Fruit fly (Drosophila melanogaster) whole organism, adult: Measurements from ENCODE around the gene temp.

ENCODE experiments used
- CG12768 ChIP-seq: fragments of 200-800 bp; sonication (Bioruptor generic); optimal IDR thresholded peaks from 2 replicates; lab custom pipeline; 2017; ENCODE audit warnings: missing biosample characterization, missing genetic modification characterization, mild to moderate bottlenecking, moderate library complexity, missing genetic modification reagents
- CG5204 ChIP-seq: fragments of 200-800 bp; sonication (Bioruptor generic); optimal IDR thresholded peaks from 2 replicates; lab custom pipeline; 2016; ENCODE audit warnings: missing biosample characterization, missing genetic modification characterization
- CG7045 ChIP-seq: fragments of 200-800 bp; sonication (Bioruptor generic); optimal IDR thresholded peaks from 2 replicates; lab custom pipeline; 2017; ENCODE audit warnings: missing biosample characterization, mild to moderate bottlenecking, missing genetic modification characterization
- CG7101 ChIP-seq: fragments of 200-800 bp; sonication (Bioruptor generic); optimal IDR thresholded peaks from 2 replicates; lab custom pipeline; 2018; ENCODE audit warnings: missing biosample characterization, mild to moderate bottlenecking, missing genetic modification characterization, moderate library complexity
- Crg-1 ChIP-seq: fragments of 200-800 bp; sonication (Bioruptor generic); optimal IDR thresholded peaks from 2 replicates; lab custom pipeline; 2016; ENCODE audit warnings: missing biosample characterization, missing genetic modification characterization
- Hr96 ChIP-seq: fragments of 200-800 bp; sonication (Bioruptor generic); optimal IDR thresholded peaks from 2 replicates; lab custom pipeline; 2016; ENCODE audit warnings: missing biosample characterization, missing genetic modification characterization
- bab1 ChIP-seq: fragments of 200-800 bp; sonication (Bioruptor generic); optimal IDR thresholded peaks from 3 replicates; lab custom pipeline; 2019; ENCODE audit warnings: missing biosample characterization, mild to moderate bottlenecking, missing genetic modification characterization, moderate library complexity
- cic ChIP-seq: fragments of 200-800 bp; sonication (Bioruptor generic); optimal IDR thresholded peaks from 2 replicates; lab custom pipeline; 2017; ENCODE audit warnings: missing biosample characterization, mild to moderate bottlenecking, missing genetic modification characterization, moderate library complexity
- cnc ChIP-seq, 2 experiments: fragments of >200 bp; optimal IDR thresholded peaks; 2 replicates each; lab custom pipeline; 2017
- kay ChIP-seq: fragments of 200-800 bp; sonication (Bioruptor generic); peaks from one replicate; lab custom pipeline; 2016; ENCODE audit warnings: missing biosample characterization, missing genetic modification characterization, borderline replicate concordance
- ovo ChIP-seq: fragments of 200-800 bp; sonication (Bioruptor generic); optimal IDR thresholded peaks from 2 replicates; lab custom pipeline; 2016; ENCODE audit warnings: missing biosample characterization, missing genetic modification characterization
- pad ChIP-seq: fragments of 200-800 bp; sonication (Bioruptor generic); optimal IDR thresholded peaks from 3 replicates; lab custom pipeline; 2017; ENCODE audit warnings: missing biosample characterization, missing genetic modification characterization, mild to moderate bottlenecking, moderate library complexity, missing genetic modification reagents

dm6 chrX:2222181-2222790, 40.0 kb downstream of the temp start, which contains the start of gene Vinc:
- TF ChIP-seq cnc (optimal IDR thresholded peaks at IDR 0.05; lab: Kevin White, UChicago) = no peak
- TF ChIP-seq pad (GFP tag; lab: Kevin White, UChicago) = peak; percentile 92
- peak; percentile 74 for TF ChIP-seq Crg-1 (GFP tag; lab: Kevin White, UChicago)
- no peak for TF ChIP-seq kay (GFP tag; lab: Kevin White, UChicago)
- TF ChIP-seq cic (GFP tag; lab: Kevin White, UChicago) = peak; percentile 82
- peak; percentile 96 for TF ChIP-seq Hr96 (GFP tag; lab: Kevin White, UChicago)
- peak; percentile 41 for TF ChIP-seq ovo (GFP tag; lab: Kevin White, UChicago)
- TF ChIP-seq CG5204 (GFP tag; lab: Kevin White, UChicago) = no peak
- TF ChIP-seq CG7045 (GFP tag; lab: Kevin White, UChicago) = peak; percentile 84
- TF ChIP-seq CG7101 (tag; lab: Kevin White, UChicago) = peak; percentile 92
- peak; percentile 97 for TF ChIP-seq bab1 (GFP tag; lab: Kevin White, UChicago)
- peak; percentile 89 for TF ChIP-seq CG12768 (GFP tag; lab: Kevin White, UChicago)
